Worm (Caenorhabditis elegans) whole organism, midembryonic: ENCODE data around the gene oac-46.

Experiments
- flt-1 ChIP-seq: fragments of 200-800 bp; sonication (Bioruptor generic); IDR thresholded peaks from 2 replicates; pipeline ENCODE4 v1.3.6; 2022; ENCODE audit warnings: missing genetic modification characterization, missing compliant biosample characterization
- klf-2 ChIP-seq: fragments of 200-800 bp; sonication (Bioruptor generic); conservative IDR thresholded peaks from 2 replicates; pipeline ENCODE4 v1.3.6; 2022; ENCODE audit warnings: missing genetic modification reagents, missing genetic modification characterization, missing compliant biosample characterization
- ref-1 ChIP-seq: fragments of 200-800 bp; sonication (Bioruptor generic); conservative IDR thresholded peaks from 2 replicates; pipeline ENCODE4 v1.3.6; 2022; ENCODE audit warnings: missing genetic modification reagents, missing genetic modification characterization, missing compliant biosample characterization
- tab-1 ChIP-seq: fragments of 200-800 bp; sonication (Bioruptor generic); IDR thresholded peaks from 2 replicates; pipeline ENCODE4 v1.3.6; 2022; ENCODE audit warnings: missing genetic modification characterization, missing compliant biosample characterization
- ztf-23 ChIP-seq: fragments of 200-800 bp; sonication (Bioruptor generic); IDR thresholded peaks from 2 replicates; pipeline ENCODE4 v1.3.6; 2022; ENCODE audit warnings: missing genetic modification reagents, missing genetic modification characterization, missing compliant biosample characterization
- ztf-29 ChIP-seq: fragments of 200-800 bp; sonication (Bioruptor generic); IDR thresholded peaks from 2 replicates; pipeline ENCODE4 v1.3.6; 2022; ENCODE audit warnings: missing genetic modification reagents, missing genetic modification characterization, missing compliant biosample characterization

DNA sequence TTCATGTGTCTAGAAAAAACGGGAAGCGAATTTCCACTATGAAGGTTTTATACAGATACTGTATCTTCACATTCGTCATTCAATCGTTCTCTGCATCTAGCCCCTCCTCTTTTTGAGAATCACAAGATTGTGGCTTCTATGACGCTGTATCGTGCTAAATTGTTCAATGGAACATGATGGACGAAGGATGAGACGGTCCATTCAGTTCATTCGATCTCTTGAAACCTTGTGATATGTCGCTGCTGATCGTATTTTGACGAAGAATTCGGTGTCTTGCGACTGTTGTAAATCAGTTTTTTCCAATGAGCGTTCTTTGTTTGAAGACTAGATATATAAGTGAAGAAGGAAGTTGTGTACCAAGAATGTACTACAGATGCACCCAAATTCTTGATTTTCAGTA is 38.2 kb downstream of the oac-46 start:
- TF ChIP-seq flt-1 (GFP tag; lab: Robert Waterston, UW) (no peak), ztf-29 (no peak), ztf-23 (GFP tag; lab: Robert Waterston, UW) (no peak), tab-1 (no peak), klf-2 (GFP tag; lab: Robert Waterston, UW) (no peak), ref-1 (GFP tag; lab: Robert Waterston, UW) (no peak)
